Worm (Caenorhabditis elegans) whole organism, L3 larva: ENCODE results near the gene dsl-6.

ENCODE experiments used
- R02D3.7 ChIP-seq: fragments of 150-350 bp; optimal IDR thresholded peaks from 2 replicates; lab custom pipeline; 2014; ENCODE audit warnings: missing biosample characterization, missing genetic modification characterization
- ZK546.5 ChIP-seq: sonication (generic microtip); optimal IDR thresholded peaks from 2 replicates; lab custom pipeline; 2017; ENCODE audit warnings: missing biosample characterization, missing genetic modification characterization
- ceh-16 ChIP-seq: sonication (generic microtip); optimal IDR thresholded peaks from 2 replicates; lab custom pipeline; 2017; ENCODE audit warnings: missing biosample characterization, missing genetic modification characterization
- ceh-28 ChIP-seq: fragments of 150-350 bp; optimal IDR thresholded peaks from 2 replicates; lab custom pipeline; 2014; ENCODE audit warnings: missing biosample characterization, missing genetic modification reagents, missing genetic modification characterization
- ceh-82 ChIP-seq: fragments of 150-350 bp; optimal IDR thresholded peaks from 2 replicates; lab custom pipeline; 2014; ENCODE audit warnings: missing biosample characterization, missing genetic modification characterization
- daf-12 ChIP-seq: fragments of 150-350 bp; optimal IDR thresholded peaks from 2 replicates; lab custom pipeline; 2014; ENCODE audit warnings: missing biosample characterization, missing genetic modification reagents, missing genetic modification characterization
- egl-5 ChIP-seq: fragments of 150-350 bp; optimal IDR thresholded peaks from 2 replicates; lab custom pipeline; 2017; ENCODE audit warnings: missing biosample characterization, missing genetic modification reagents, missing genetic modification characterization, inconsistent platforms
- elt-1 ChIP-seq: fragments of 150-350 bp; optimal IDR thresholded peaks from 2 replicates; lab custom pipeline; 2014; ENCODE audit warnings: missing biosample characterization, missing genetic modification characterization
- elt-2 ChIP-seq: sonication (generic microtip); optimal IDR thresholded peaks from 2 replicates; lab custom pipeline; 2016; ENCODE audit warnings: missing genetic modification reagents, mild to moderate bottlenecking, missing genetic modification characterization, missing compliant biosample characterization
- elt-3 ChIP-seq, 3 experiments: fragments of 150-350 bp in 1 of 3; sonication (generic microtip) in 2 of 3; optimal IDR thresholded peaks; 2 replicates in 2 of 3; 4 replicates in 1 of 3; lab custom pipeline; 2014 to 2017; ENCODE audit warnings: missing biosample characterization in 3 of 3, missing genetic modification characterization in 3 of 3
- fkh-10 ChIP-seq: sonication (generic microtip); optimal IDR thresholded peaks from 2 replicates; lab custom pipeline; 2017; ENCODE audit warnings: missing biosample characterization, missing genetic modification reagents, missing genetic modification characterization
- fkh-2 ChIP-seq: fragments of 150-350 bp; optimal IDR thresholded peaks from 2 replicates; lab custom pipeline; 2014; ENCODE audit warnings: missing biosample characterization, missing genetic modification reagents, missing genetic modification characterization
- fos-1 ChIP-seq: fragments of 150-350 bp; optimal IDR thresholded peaks from 2 replicates; lab custom pipeline; 2014; ENCODE audit warnings: missing biosample characterization, missing genetic modification characterization
- hmg-11 ChIP-seq: sonication (generic microtip); optimal IDR thresholded peaks from 2 replicates; lab custom pipeline; 2016; ENCODE audit warnings: missing genetic modification characterization, missing compliant biosample characterization
- jun-1 ChIP-seq: fragments of 150-350 bp; optimal IDR thresholded peaks from 2 replicates; lab custom pipeline; 2014; ENCODE audit warnings: missing biosample characterization, missing genetic modification reagents, missing genetic modification characterization
- lin-15B ChIP-seq: fragments of 150-350 bp; optimal IDR thresholded peaks from 2 replicates; lab custom pipeline; 2014; ENCODE audit warnings: missing biosample characterization, missing genetic modification characterization
- lin-39 ChIP-seq: fragments of 150-350 bp; optimal IDR thresholded peaks from 2 replicates; lab custom pipeline; 2018; ENCODE audit warnings: missing biosample characterization, missing genetic modification reagents, missing genetic modification characterization
- mml-1 ChIP-seq: fragments of 150-350 bp; sonication (generic microtip); optimal IDR thresholded peaks from 3 replicates; lab custom pipeline; 2014; ENCODE audit warnings: missing biosample characterization, missing genetic modification characterization
- nfya-1 ChIP-seq: sonication (generic microtip); optimal IDR thresholded peaks from 2 replicates; lab custom pipeline; 2017; ENCODE audit warnings: missing genetic modification characterization, mild to moderate bottlenecking, missing compliant biosample characterization, antibody characterized with exemption, moderate library complexity; ENCODE audit not compliant: insufficient read depth
- nhr-12 ChIP-seq: fragments of 150-350 bp; optimal IDR thresholded peaks from 2 replicates; lab custom pipeline; 2014; ENCODE audit warnings: missing biosample characterization, missing genetic modification characterization
- nhr-23 ChIP-seq: fragments of 150-350 bp; optimal IDR thresholded peaks from 2 replicates; lab custom pipeline; 2014; ENCODE audit warnings: missing biosample characterization, missing genetic modification reagents, missing genetic modification characterization
- nhr-237 ChIP-seq: fragments of 150-350 bp; optimal IDR thresholded peaks from 2 replicates; lab custom pipeline; 2014; ENCODE audit warnings: missing biosample characterization, missing genetic modification characterization
- nhr-25 ChIP-seq: sonication (generic microtip); optimal IDR thresholded peaks from 2 replicates; lab custom pipeline; 2017; ENCODE audit warnings: missing biosample characterization, missing genetic modification characterization
- nhr-28 ChIP-seq: fragments of 150-350 bp; optimal IDR thresholded peaks from 2 replicates; lab custom pipeline; 2014; ENCODE audit warnings: missing biosample characterization, missing genetic modification characterization
- nhr-76 ChIP-seq: fragments of 150-350 bp; sonication (generic microtip); optimal IDR thresholded peaks from 5 replicates; lab custom pipeline; 2014; ENCODE audit warnings: missing biosample characterization, missing genetic modification characterization
- nhr-77 ChIP-seq: fragments of 150-350 bp; optimal IDR thresholded peaks from 2 replicates; lab custom pipeline; 2014; ENCODE audit warnings: missing biosample characterization, missing genetic modification characterization
- pha-4 ChIP-seq: fragments of 150-350 bp; optimal IDR thresholded peaks from 2 replicates; lab custom pipeline; 2014; ENCODE audit warnings: missing biosample characterization, missing genetic modification reagents, missing genetic modification characterization
- pqm-1 ChIP-seq: fragments of 150-350 bp; optimal IDR thresholded peaks from 2 replicates; lab custom pipeline; 2017; ENCODE audit warnings: missing biosample characterization, missing genetic modification characterization, inconsistent platforms
- sea-2 ChIP-seq: fragments of 150-350 bp; sonication (generic microtip); optimal IDR thresholded peaks from 4 replicates; lab custom pipeline; 2014; ENCODE audit warnings: missing biosample characterization, missing genetic modification reagents, missing genetic modification characterization
- skn-1 ChIP-seq: fragments of 150-350 bp; optimal IDR thresholded peaks from 2 replicates; lab custom pipeline; 2014; ENCODE audit warnings: missing biosample characterization, missing genetic modification characterization
- snpc-4 ChIP-seq: fragments of 150-350 bp; optimal IDR thresholded peaks from 2 replicates; lab custom pipeline; 2014; ENCODE audit warnings: missing biosample characterization, missing genetic modification characterization
- tbx-2 ChIP-seq: sonication (generic microtip); optimal IDR thresholded peaks from 2 replicates; lab custom pipeline; 2016; ENCODE audit warnings: mild to moderate bottlenecking, missing genetic modification characterization, missing compliant biosample characterization
- unc-39 ChIP-seq: sonication (generic microtip); optimal IDR thresholded peaks from 4 replicates; lab custom pipeline; 2017; ENCODE audit warnings: missing biosample characterization, missing genetic modification characterization
- unc-62 ChIP-seq: fragments of 150-350 bp; sonication (generic microtip); optimal IDR thresholded peaks from 4 replicates; lab custom pipeline; 2014; ENCODE audit warnings: missing biosample characterization, missing genetic modification reagents, missing genetic modification characterization
- zag-1 ChIP-seq: fragments of 150-350 bp; optimal IDR thresholded peaks from 2 replicates; lab custom pipeline; 2014; ENCODE audit warnings: missing biosample characterization, missing genetic modification characterization
- ztf-4 ChIP-seq: fragments of 150-350 bp; optimal IDR thresholded peaks from 2 replicates; lab custom pipeline; 2014; ENCODE audit warnings: missing biosample characterization, missing genetic modification characterization

dsl-6 gene

DNA sequence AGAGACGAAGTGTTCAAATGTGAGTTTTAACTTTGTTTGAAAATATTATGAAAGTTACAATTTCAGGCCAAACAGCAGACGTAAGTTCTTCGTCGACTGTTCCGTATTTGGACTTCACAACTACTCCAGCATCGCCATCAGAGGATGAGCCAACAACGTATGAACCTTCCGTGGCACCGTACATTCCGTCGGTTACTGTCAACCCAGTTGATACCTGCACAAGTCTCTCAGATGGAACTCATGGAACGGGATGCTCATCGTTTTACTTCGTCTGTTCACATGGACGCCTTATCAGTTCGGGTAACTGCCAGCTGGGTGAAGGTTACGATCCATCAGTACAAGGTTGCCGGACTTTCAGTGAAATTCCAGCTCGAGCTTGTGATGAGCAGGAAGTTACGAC is 22.4 kb downstream of the dsl-6 start:
- TF ChIP-seq fkh-2 (tag; lab: Kevin White, UChicago) = no peak
- no peak for TF ChIP-seq skn-1 (tag; lab: Kevin White, UChicago)
- no peak for TF ChIP-seq zag-1 (tag; lab: Kevin White, UChicago)
- no peak for TF ChIP-seq nhr-23 (tag; lab: Kevin White, UChicago)
- TF ChIP-seq daf-12 = no peak
- TF ChIP-seq jun-1 (tag; lab: Kevin White, UChicago) = no peak
- TF ChIP-seq nfya-1 (tag; lab: Kevin White, UChicago) = no peak
- TF ChIP-seq unc-62 (GFP tag; lab: Kevin White, UChicago) = no peak
- no peak for TF ChIP-seq nhr-12 (tag; lab: Kevin White, UChicago)
- no peak for TF ChIP-seq nhr-28 (tag; lab: Kevin White, UChicago)

DNA sequence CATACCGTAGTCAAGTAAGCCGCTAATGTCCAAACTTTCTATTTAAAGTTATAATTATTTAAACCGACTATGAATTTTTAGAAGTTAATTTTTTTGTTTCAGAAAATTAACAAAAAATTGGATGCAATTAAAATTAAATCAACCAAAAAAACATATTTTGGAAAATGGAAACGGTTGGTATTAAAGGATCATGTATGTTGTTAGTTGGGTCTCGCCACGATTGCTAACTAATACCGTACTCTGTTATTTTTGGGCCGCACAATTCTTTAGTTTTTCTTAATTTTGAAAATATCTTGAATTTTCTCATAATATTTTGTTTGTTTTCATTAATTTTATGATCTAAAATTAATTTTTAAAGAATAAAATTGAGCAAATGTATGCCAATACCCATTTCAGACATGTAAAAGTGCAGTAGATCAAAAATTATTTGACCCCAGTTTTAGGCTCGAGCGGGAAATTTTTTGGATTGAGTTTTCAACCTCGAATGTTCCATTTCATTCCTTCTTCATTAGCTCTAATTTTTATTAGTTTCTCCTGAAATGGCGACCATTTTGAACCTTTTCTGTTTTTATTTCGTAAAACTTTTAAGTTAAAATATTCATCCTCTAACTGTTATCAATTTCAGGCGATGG is 25.6 kb downstream of the dsl-6 start, which contains the start of gene cbd-1:
Gene cbd-1, plus strand, starts transcription at position 626 of the 632 bp plus-strand sequence.
- TF ChIP-seq nhr-237 (tag; lab: Kevin White, UChicago) (no peak), nhr-77 (tag; lab: Kevin White, UChicago) (no peak), elt-3 (tag; optimal IDR thresholded peaks at IDR 0.05; lab: Kevin White, UChicago) (no peak), jun-1 (tag; lab: Kevin White, UChicago) (no peak), elt-1 (tag; lab: Kevin White, UChicago) (no peak), fos-1 (tag; lab: Kevin White, UChicago) (no peak), fkh-2 (tag; lab: Kevin White, UChicago) (no peak), skn-1 (tag; lab: Kevin White, UChicago) (no peak), hmg-11 (tag; lab: Kevin White, UChicago) (no peak), sea-2 (GFP tag; lab: Kevin White, UChicago) (no peak), snpc-4 (tag; lab: Kevin White, UChicago) (no peak), daf-12 (no peak), zag-1 (tag; lab: Kevin White, UChicago) (no peak), ZK546.5 (tag; lab: Kevin White, UChicago) (no peak), ceh-28 (tag; lab: Kevin White, UChicago) (no peak), R02D3.7 (tag; lab: Kevin White, UChicago) (no peak), mml-1 (no peak), ztf-4 (tag; lab: Kevin White, UChicago) (no peak), ceh-82 (tag; lab: Kevin White, UChicago) (no peak), nhr-23 (tag; lab: Kevin White, UChicago) (no peak)

DNA sequence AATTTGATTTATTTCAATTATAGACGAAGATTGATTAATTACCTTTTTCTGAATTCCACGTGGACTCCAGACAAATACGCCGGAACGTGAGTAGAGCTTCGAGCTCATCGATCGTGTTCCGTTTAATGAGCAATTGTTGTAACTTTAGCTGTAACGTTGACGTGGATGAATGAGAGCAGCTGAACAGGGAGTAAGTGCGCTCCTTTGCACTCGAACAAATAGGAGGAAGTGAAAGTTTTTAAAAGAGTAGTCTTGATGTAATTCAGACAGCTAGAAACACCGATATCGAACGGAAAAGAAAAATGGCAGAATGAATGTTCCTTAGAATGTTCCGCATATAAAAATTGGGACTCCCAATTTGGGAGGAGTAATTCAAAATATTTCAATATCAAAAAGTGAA is 26.5 kb downstream of the dsl-6 start, which contains the start of gene sec-31:
Gene sec-31, minus strand, starts transcription at position 148 of the 400 bp plus-strand sequence.
- TF ChIP-seq skn-1 (tag; lab: Kevin White, UChicago) (no peak), nhr-237 (tag; lab: Kevin White, UChicago) (no peak), elt-1 (tag; lab: Kevin White, UChicago) (no peak), tbx-2 (no peak), unc-39 (tag; lab: Kevin White, UChicago) (no peak), nhr-77 (tag; lab: Kevin White, UChicago) (no peak), fkh-10 (GFP tag; lab: Kevin White, UChicago) (no peak), ztf-4 (tag; lab: Kevin White, UChicago) (no peak), nhr-28 (tag; lab: Kevin White, UChicago) (no peak), ZK546.5 (tag; lab: Kevin White, UChicago) (no peak), nhr-23 (tag; lab: Kevin White, UChicago) (peak; percentile 6), fos-1 (tag; lab: Kevin White, UChicago) (no peak), nhr-25 (tag; lab: Kevin White, UChicago) (peak; percentile 37), lin-15B (tag; lab: Kevin White, UChicago) (peak; percentile 46), fkh-2 (tag; lab: Kevin White, UChicago) (no peak), egl-5 (tag; lab: Kevin White, UChicago) (no peak), pha-4 (tag; lab: Kevin White, UChicago) (no peak)
- TF ChIP-seq, all 47 proteins: peak for 3

DNA sequence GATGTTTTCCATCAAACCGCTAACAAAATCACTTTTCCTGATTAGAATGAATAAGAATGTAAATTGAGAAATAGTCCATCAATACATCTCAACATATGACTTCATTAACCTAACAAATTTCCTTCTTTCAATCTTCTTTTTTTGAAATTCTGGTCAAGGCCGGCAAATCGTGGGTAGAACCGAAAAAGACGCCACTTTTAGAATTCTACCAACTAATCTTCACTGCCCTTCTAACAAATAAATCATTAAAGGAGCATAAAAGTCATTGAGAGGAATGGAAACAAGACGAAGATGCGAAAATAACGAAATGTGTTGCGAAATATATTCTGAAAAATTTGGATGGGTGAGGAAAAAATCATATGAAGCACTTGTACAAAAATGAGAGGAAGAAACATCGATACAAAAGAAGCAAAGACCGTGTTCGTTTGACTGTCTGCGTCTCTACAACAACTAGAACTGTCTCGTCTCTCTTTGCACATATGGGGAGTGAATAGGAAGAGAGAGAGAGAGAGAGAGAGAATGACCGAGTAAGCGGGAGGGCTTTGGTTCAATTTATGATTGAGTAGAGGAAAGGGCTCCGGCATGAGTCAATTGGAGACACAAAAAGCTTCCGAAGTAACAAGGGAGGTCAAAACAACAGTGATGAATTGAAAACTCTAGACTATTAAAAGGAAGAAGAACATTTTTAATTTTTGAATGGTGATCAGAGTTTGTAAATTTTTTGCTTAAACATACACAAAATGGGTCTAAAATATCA is 34.1 kb downstream of the dsl-6 start:
- TF ChIP-seq nfya-1 (tag; lab: Kevin White, UChicago) (peak; percentile 32), ZK546.5 (tag; lab: Kevin White, UChicago) (no peak), nhr-23 (tag; lab: Kevin White, UChicago) (no peak), nhr-77 (tag; lab: Kevin White, UChicago) (no peak), pha-4 (tag; lab: Kevin White, UChicago) (peak; percentile 60), jun-1 (tag; lab: Kevin White, UChicago) (no peak), elt-2 (tag; lab: Kevin White, UChicago) (peak; percentile 12), R02D3.7 (tag; lab: Kevin White, UChicago) (no peak), pqm-1 (tag; lab: Kevin White, UChicago) (peak; percentile 1), unc-62 (GFP tag; lab: Kevin White, UChicago) (no peak), ceh-16 (tag; lab: Kevin White, UChicago) (no peak), ztf-4 (tag; lab: Kevin White, UChicago) (no peak), egl-5 (tag; lab: Kevin White, UChicago) (no peak), nhr-76 (peak; percentile 84), hmg-11 (tag; lab: Kevin White, UChicago) (peak; percentile 16), lin-39 (tag; lab: Kevin White, UChicago) (no peak), nhr-12 (tag; lab: Kevin White, UChicago) (no peak), nhr-25 (tag; lab: Kevin White, UChicago) (peak; percentile 12), elt-1 (tag; lab: Kevin White, UChicago) (no peak), elt-3 (tag; optimal IDR thresholded peaks at IDR 0.05; lab: Kevin White, UChicago) (no peak), ceh-28 (tag; lab: Kevin White, UChicago) (peak; percentile 17)
